Worm (Caenorhabditis elegans): ENCODE measurements around the gene vps-60.
"Not testable (repeated sequence)": the region's sequence is repeated elsewhere in the genome, so short reads cannot be mapped to it uniquely, and the experiment has no call there.

The vps-60 gene

DNA sequence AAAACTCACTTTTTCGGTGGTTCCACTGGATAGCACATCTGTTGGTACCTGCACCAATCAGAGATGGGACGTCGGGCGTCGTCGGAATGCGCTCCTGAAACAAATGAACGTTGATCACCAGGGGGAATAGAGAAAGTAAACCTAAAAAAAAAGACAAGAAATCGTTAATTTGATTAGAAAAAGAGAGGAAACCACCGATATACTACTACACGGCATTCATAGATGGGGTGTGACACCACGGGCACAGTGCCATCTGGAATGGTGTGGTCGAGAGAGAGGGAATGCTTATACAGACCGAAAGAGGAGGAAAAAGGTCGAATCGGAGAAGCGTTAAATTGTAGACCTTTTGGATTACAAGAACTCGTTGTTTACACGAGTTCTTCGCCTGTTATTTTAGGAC, 17.8 kb downstream of the vps-60 start, which contains the start of gene C10B5.3:
C10B5.3 (minus strand) TSS at position 101 of the 400 bp plus-strand sequence.
- TF ChIP-seq zag-1 (tag; optimal IDR thresholded peaks at IDR 0.05) (no peak), nhr-47 (tag; optimal IDR thresholded peaks at IDR 0.05) (no peak), swsn-7 (tag; optimal IDR thresholded peaks at IDR 0.05) (no peak)

ce11 chrV:8586920-8587319, 19.0 kb downstream of the vps-60 start:
- no peak for TF ChIP-seq nhr-47 (tag; optimal IDR thresholded peaks at IDR 0.05)
- peak; percentile 11 for TF ChIP-seq blmp-1 (tag; optimal IDR thresholded peaks at IDR 0.05)
- TF ChIP-seq alr-1 (tag; optimal IDR thresholded peaks at IDR 0.05; ENCODE audit: borderline replicate concordance): no peak

ce11 chrV:8586472-8586871, 19.5 kb downstream of the vps-60 start:
- TF ChIP-seq hpl-2 (GFP tag; optimal IDR thresholded peaks at IDR 0.05): no peak
- TF ChIP-seq alr-1 (tag; optimal IDR thresholded peaks at IDR 0.05; ENCODE audit: borderline replicate concordance): no peak
- TF ChIP-seq efl-1 (optimal IDR thresholded peaks at IDR 0.05): no peak
- TF ChIP-seq efl-1 (GFP tag; optimal IDR thresholded peaks at IDR 0.05 in 1 of 2): peak in 1 of 2 experiments; percentile 90
- no peak for TF ChIP-seq vab-15 (tag; optimal IDR thresholded peaks at IDR 0.05)
- TF ChIP-seq pqm-1 (tag; optimal IDR thresholded peaks at IDR 0.05): no peak
- no peak for TF ChIP-seq sptf-1 (tag; optimal IDR thresholded peaks at IDR 0.05)
- TF ChIP-seq fkh-10 (GFP tag; optimal IDR thresholded peaks at IDR 0.05): no peak

DNA sequence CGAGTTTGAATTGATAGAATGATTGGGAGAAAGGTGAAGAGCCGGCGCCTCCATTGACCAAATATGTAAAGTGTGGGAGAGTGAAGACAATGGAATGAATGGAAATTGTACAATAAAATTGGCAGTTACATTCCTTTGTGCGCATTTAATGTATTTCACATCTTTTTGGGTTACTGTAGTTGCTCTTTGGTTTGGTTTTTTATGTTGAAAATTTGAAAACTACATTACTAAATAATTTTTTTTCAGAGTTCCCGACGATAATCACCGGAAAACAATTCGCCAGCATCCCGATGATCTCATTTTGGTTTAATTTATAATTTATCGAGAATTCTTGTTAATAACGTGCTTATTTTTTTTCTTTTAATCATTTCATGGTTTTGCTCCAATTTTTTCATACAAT, 25.0 kb downstream of the vps-60 start, which contains the start of gene C10B5.1:
C10B5.1 (plus strand) TSS at position 301 of the 400 bp plus-strand sequence.
- TF ChIP-seq tlp-1 (tag; optimal IDR thresholded peaks at IDR 0.05): no peak
- TF ChIP-seq nhr-237 (tag; optimal IDR thresholded peaks at IDR 0.05): no peak
- no peak for TF ChIP-seq aha-1 (tag; optimal IDR thresholded peaks at IDR 0.05)
- TF ChIP-seq lin-39 (tag; optimal IDR thresholded peaks at IDR 0.05): no peak
- no peak for TF ChIP-seq lin-15B (tag; optimal IDR thresholded peaks at IDR 0.05)
- TF ChIP-seq tbx-2 (tag; optimal IDR thresholded peaks at IDR 0.05): no peak
- TF ChIP-seq sup-37 (GFP tag; optimal IDR thresholded peaks at IDR 0.05): no peak
- TF ChIP-seq ces-1 (GFP tag; optimal IDR thresholded peaks at IDR 0.05): no peak
- no peak for TF ChIP-seq egl-13 (tag; optimal IDR thresholded peaks at IDR 0.05)
- no peak for TF ChIP-seq zip-4 (GFP tag; optimal IDR thresholded peaks at IDR 0.05)
- no peak for TF ChIP-seq fkh-4 (tag; optimal IDR thresholded peaks at IDR 0.05; ENCODE audit: borderline replicate concordance)
- TF ChIP-seq C16A3.4 (tag; optimal IDR thresholded peaks at IDR 0.05): no peak
- TF ChIP-seq aly-2 (tag; optimal IDR thresholded peaks at IDR 0.05): no peak
- TF ChIP-seq ceh-82 (tag; optimal IDR thresholded peaks at IDR 0.05): no peak
- no peak for TF ChIP-seq lin-13 (GFP tag; optimal IDR thresholded peaks at IDR 0.05)

- TF ChIP-seq lin-14 (GFP tag; optimal IDR thresholded peaks at IDR 0.05); ceh-63 (GFP tag; optimal IDR thresholded peaks at IDR 0.05); pag-3 (tag; optimal IDR thresholded peaks at IDR 0.05; ENCODE audit: borderline replicate concordance, insufficient read depth): not testable (repeated sequence)
These were observed 31.2 kb downstream of the vps-60 start, which contains the start of gene F25G6.1 for ce11 chrV:8574762-8575161. F25G6.1 (plus strand) TSS chrV:8575062.

ce11 chrV:8569841-8570361, 36.0 kb downstream of the vps-60 start, which contains the start of the genes F25G6.9 and symk-1:
F25G6.9 (minus strand) TSS chrV:8570000.
symk-1 (plus strand) TSS chrV:8570311.
- peak; percentile 57 for TF ChIP-seq sox-4 (tag; optimal IDR thresholded peaks at IDR 0.05)
- peak in 1 of 2 experiments; percentile 41 for TF ChIP-seq ztf-11 (tag; optimal IDR thresholded peaks at IDR 0.05)
- peak; percentile 10 for TF ChIP-seq C16A3.4 (tag; optimal IDR thresholded peaks at IDR 0.05)
- peak; percentile 44 for TF ChIP-seq hpl-2 (GFP tag; optimal IDR thresholded peaks at IDR 0.05)
- no peak for TF ChIP-seq nhr-84 (tag; optimal IDR thresholded peaks at IDR 0.05)
- peak; percentile 89 for TF ChIP-seq nhr-47 (tag; optimal IDR thresholded peaks at IDR 0.05)
- no peak for TF ChIP-seq hlh-4 (tag; optimal IDR thresholded peaks at IDR 0.05)
- no peak for TF ChIP-seq nhr-77 (tag; optimal IDR thresholded peaks at IDR 0.05)
- peak; percentile 76 for TF ChIP-seq xbp-1 (tag; optimal IDR thresholded peaks at IDR 0.05)
- peak; percentile 64 to 77 for TF ChIP-seq efl-1 (optimal IDR thresholded peaks at IDR 0.05)
- peak; percentile 73 to 97 for TF ChIP-seq efl-1 (GFP tag; optimal IDR thresholded peaks at IDR 0.05 in 1 of 2)
- no peak for TF ChIP-seq vab-15 (tag; optimal IDR thresholded peaks at IDR 0.05)
- TF ChIP-seq ces-1 (GFP tag; optimal IDR thresholded peaks at IDR 0.05): no peak
- peak; percentile 58 to 74 (median 69) for TF ChIP-seq ceh-82 (tag; optimal IDR thresholded peaks at IDR 0.05)
- TF ChIP-seq mef-2 (tag; optimal IDR thresholded peaks at IDR 0.05): no peak
- no peak for TF ChIP-seq ets-5 (GFP tag; IDR thresholded peaks at IDR 0.05)
- no peak for TF ChIP-seq fkh-4 (tag; optimal IDR thresholded peaks at IDR 0.05; ENCODE audit: borderline replicate concordance)
- peak; percentile 70 to 73 for TF ChIP-seq lin-35 (GFP tag; optimal IDR thresholded peaks at IDR 0.05)
- TF ChIP-seq sptf-1 (tag; optimal IDR thresholded peaks at IDR 0.05): no peak
- TF ChIP-seq pqm-1 (tag; optimal IDR thresholded peaks at IDR 0.05): no peak
- peak; percentile 66 for TF ChIP-seq isw-1 (GFP tag; IDR thresholded peaks at IDR 0.05)
- TF ChIP-seq ceh-88 (GFP tag; IDR thresholded peaks at IDR 0.05): no peak
- peak; percentile 16 for TF ChIP-seq lin-15B (tag; optimal IDR thresholded peaks at IDR 0.05)
- TF ChIP-seq pag-3 (tag; optimal IDR thresholded peaks at IDR 0.05; ENCODE audit: borderline replicate concordance, insufficient read depth): no peak

Measured in whole organism, L1 larva.